Fruit fly (Drosophila melanogaster) whole organism, prepupa: ENCODE measurements around the gene CG4041.

Experiments
- CG6808 ChIP-seq: fragments of 200-800 bp; sonication (Bioruptor generic); optimal IDR thresholded peaks from 3 replicates; lab custom pipeline; 2017; ENCODE audit warnings: missing biosample characterization, missing genetic modification characterization, mild to moderate bottlenecking, moderate library complexity, missing genetic modification reagents
- svp ChIP-seq: fragments of 200-800 bp; sonication (Bioruptor generic); peaks from one replicate; lab custom pipeline; 2016; ENCODE audit warnings: missing biosample characterization, missing genetic modification characterization

CG4041 gene

DNA sequence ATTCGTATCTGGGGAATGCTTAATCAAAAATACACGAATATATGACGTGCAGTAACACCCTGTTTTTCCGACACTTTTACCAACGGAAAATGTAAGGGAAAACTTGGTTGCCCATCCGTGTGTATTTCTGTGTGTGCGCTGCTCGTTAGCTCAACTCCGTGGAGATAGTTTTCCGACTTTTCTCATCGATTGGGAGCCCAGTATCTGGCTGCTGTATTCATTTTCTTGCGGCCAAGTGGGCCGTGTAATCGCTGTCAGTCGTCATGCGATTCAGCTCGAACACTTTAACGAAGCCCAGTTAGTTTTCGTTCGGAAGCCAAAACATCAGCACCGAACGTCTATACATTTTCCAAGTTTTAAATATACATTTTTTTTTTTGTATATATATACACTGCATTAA, 42.9 kb downstream of the CG4041 start, which contains the start of gene boil:
boil (plus strand) TSS at position 301 of the 400 bp plus-strand sequence.
- TF ChIP-seq svp (GFP tag; lab: Kevin White, UChicago), result peak; percentile 30
- no peak for TF ChIP-seq CG6808 (GFP tag; lab: Kevin White, UChicago)
